Fruit fly (Drosophila melanogaster): ENCODE data around the gene CG3009.

- 0 out of 2 replicates have a peak, but pooled peaks have one; percentile 24 for TF ChIP-seq CG12605 (GFP tag; IDR thresholded peaks at IDR 0.05)
- TF ChIP-seq CG9948 (tag; optimal IDR thresholded peaks at IDR 0.05): no peak
- no peak for TF ChIP-seq Pif1B (GFP tag; optimal IDR thresholded peaks at IDR 0.05)
- no peak for TF ChIP-seq rn (GFP tag; IDR thresholded peaks at IDR 0.05)
Measured at dm6 chrX:4707237-4708066, 41.0 kb upstream of the CG3009 start, which contains the start of gene Proc-R.

Data from whole organism, pupa.